Fruit fly (Drosophila melanogaster): ENCODE measurements around the gene CG32037.

The CG32037 gene

DNA sequence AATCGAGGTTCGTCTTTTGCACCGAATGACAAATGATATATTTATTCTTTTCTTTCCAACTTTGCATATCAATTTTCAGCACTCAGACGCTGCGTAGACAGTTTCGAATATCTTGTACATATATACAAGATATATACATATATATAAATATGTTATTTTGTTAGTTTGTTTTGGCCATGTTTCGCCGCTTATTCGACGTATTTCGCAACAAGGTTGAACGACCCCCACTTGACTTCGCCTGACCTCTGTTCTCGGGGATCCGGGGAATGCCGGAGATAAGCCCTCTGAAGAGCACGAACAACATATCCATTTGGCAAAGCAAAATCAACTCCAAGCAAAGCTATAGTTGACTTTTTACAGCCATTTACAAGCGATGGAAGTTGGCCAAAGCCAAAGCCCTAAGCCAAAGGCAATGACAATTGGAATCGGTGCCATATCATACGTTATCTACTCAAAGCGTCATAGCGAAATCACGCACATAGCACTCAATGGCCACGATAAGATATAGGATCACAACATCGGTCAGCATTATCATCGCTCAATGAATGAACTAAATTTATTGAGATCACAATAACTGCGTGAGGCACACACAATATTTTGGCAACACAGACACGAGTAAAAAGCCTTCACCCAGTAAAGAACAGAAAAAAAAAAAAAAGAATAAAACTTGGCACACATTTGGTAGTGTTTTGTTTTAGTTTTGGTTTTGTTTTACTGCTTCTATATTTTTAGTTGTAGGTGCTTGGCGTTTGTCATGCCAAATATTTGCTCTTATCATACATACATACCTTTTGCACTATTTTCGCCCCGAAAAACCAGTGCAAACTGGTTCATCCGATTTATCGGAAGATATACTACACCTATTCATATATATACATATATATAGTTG, 8.1 kb upstream of the CG32037 start (continued):
- TF ChIP-seq cg (GFP tag; optimal IDR thresholded peaks at IDR 0.05) (no peak), vfl (GFP tag; optimal IDR thresholded peaks at IDR 0.05) (no peak), CG1792 (GFP tag; optimal IDR thresholded peaks at IDR 0.05) (no peak), dmrt99B (tag; optimal IDR thresholded peaks at IDR 0.05) (no peak), BEAF-32 (GFP tag; optimal IDR thresholded peaks at IDR 0.05) (no peak), mirr (GFP tag; optimal IDR thresholded peaks at IDR 0.05) (peak; percentile 69), TFAM (GFP tag; optimal IDR thresholded peaks at IDR 0.05) (no peak), onecut (GFP tag; IDR thresholded peaks at IDR 0.05) (no peak), Hr51 (GFP tag; optimal IDR thresholded peaks at IDR 0.05) (no peak), nau (GFP tag; optimal IDR thresholded peaks at IDR 0.05) (no peak), CG15479 (GFP tag; optimal IDR thresholded peaks at IDR 0.05) (no peak), CG32532 (GFP tag; IDR thresholded peaks at IDR 0.05) (no peak), NC2β (GFP tag; optimal IDR thresholded peaks at IDR 0.05) (no peak), amos (GFP tag; IDR thresholded peaks at IDR 0.05; ENCODE audit: partially characterized antibody) (no peak), Aef1 (GFP tag; IDR thresholded peaks at IDR 0.05) (no peak), Med (GFP tag) (peak; percentile 38), CG2678 (tag; optimal IDR thresholded peaks at IDR 0.05) (no peak), CG7556 (GFP tag; optimal IDR thresholded peaks at IDR 0.05) (no peak), wor (GFP tag; IDR thresholded peaks at IDR 0.05) (no peak), nerfin-2 (GFP tag; IDR thresholded peaks at IDR 0.05; ENCODE audit: partially characterized antibody) (no peak), gsb (GFP tag; IDR thresholded peaks at IDR 0.05) (no peak), Bgb (GFP tag; IDR thresholded peaks at IDR 0.05; ENCODE audit: partially characterized antibody) (no peak), chinmo (GFP tag; IDR thresholded peaks at IDR 0.05; ENCODE audit: partially characterized antibody) (0 out of 4 replicates have a peak, but pooled peaks have one; percentile 18), exex (tag; optimal IDR thresholded peaks at IDR 0.05) (peak; percentile 58), YL-1 (GFP tag; optimal IDR thresholded peaks at IDR 0.05) (no peak), sima (GFP tag; optimal IDR thresholded peaks at IDR 0.05) (no peak), sna (GFP tag; IDR thresholded peaks at IDR 0.05; ENCODE audit: partially characterized antibody) (no peak), CG34376 (GFP tag; optimal IDR thresholded peaks at IDR 0.05) (peak; percentile 38), CG12942 (GFP tag; optimal IDR thresholded peaks at IDR 0.05) (no peak), CG14710 (tag; optimal IDR thresholded peaks at IDR 0.05) (no peak), CG7357 (GFP tag; IDR thresholded peaks at IDR 0.05) (no peak), shn (GFP tag; optimal IDR thresholded peaks at IDR 0.05) (no peak)

DNA sequence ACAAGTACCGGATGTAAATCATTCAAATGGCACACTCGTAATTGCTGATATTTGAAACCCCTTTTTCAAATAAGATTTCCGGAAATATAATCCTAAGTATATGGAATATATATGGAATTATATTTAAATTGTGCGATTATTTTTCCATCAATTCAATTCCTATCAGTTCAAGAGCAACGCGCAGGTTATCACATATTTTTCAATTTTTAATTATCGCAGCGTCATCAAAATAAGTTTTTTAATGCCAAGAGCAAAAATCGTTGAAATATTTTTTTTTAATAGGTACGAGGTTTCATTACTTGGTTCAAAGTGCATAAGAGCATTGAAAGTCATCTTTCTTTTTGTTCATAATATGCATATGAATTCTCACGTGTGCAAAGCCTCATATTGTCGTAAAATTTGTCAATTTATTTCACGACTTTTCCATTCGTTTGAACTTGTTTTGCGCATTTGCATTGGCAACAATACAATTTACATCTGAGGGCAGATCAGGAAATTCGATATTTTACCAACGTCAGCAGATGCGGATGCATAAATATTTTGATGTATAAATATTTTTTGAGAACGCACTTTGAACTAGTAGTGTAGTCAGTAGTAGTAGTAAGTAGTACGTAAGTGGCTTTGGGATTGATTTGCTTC, 6.1 kb upstream of the CG32037 start:
- TF ChIP-seq Poxn (GFP tag; IDR thresholded peaks at IDR 0.05), result no peak

DNA sequence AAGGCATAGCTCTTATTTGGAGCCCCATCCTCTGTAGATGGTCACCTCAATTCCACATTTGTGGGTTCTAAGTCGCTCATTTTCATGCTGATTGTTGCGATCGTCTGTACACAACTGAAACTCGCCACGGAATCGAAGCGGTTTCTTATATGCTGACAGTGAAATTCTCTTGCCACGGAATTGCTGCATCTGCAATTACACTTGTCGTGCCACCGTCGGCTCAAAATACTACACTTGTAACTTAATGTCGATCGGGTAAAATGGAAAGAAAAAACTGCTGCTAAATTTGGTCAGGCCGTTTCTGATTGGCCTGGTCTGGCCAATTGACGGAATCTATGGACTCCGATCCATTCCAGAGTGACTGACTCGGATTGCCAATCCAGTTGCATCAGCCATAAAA, 5.2 kb upstream of the CG32037 start:
- TF ChIP-seq jing (GFP tag; optimal IDR thresholded peaks at IDR 0.05) (no peak), cad (GFP tag; optimal IDR thresholded peaks at IDR 0.05) (peak; percentile 32), Ets65A (GFP tag) (peak; percentile 32)

All from whole organism, embryonic.